Fruit fly (Drosophila melanogaster): ENCODE data around the gene CG1265.
A peak's percentile ranks its signal among the peaks of the same experiment; 100 is the strongest.

Gene CG1265

dm6 chr3L:4227164-4227563, 27.4 kb upstream of the CG1265 start, which contains the start of gene CG46460 (continued):
- TF ChIP-seq Sox102F (GFP tag; optimal IDR thresholded peaks at IDR 0.05) (peak; percentile 26), Eip93F (GFP tag; optimal IDR thresholded peaks at IDR 0.05) (no peak), Smox (GFP tag; optimal IDR thresholded peaks at IDR 0.05) (peak; percentile 8), CG3032 (tag; optimal IDR thresholded peaks at IDR 0.05) (peak; percentile 4), CG11762 (GFP tag; optimal IDR thresholded peaks at IDR 0.05; ENCODE audit: insufficient read depth) (no peak), cyc (GFP tag; optimal IDR thresholded peaks at IDR 0.05) (peak; percentile 25), Lpt (GFP tag; optimal IDR thresholded peaks at IDR 0.05) (no peak)

dm6 chr3L:4228187-4228836, 26.3 kb upstream of the CG1265 start:
- TF ChIP-seq vri (GFP tag; optimal IDR thresholded peaks at IDR 0.05): peak; percentile 88
- peak; percentile 100 for TF ChIP-seq CG15336 (GFP tag; IDR thresholded peaks at IDR 0.05)
- TF ChIP-seq CG10631 (GFP tag; optimal IDR thresholded peaks at IDR 0.05): peak; percentile 99
- TF ChIP-seq CG6276 (GFP tag; optimal IDR thresholded peaks at IDR 0.05): peak; percentile 99
- peak; percentile 99 for TF ChIP-seq CG3919 (GFP tag; optimal IDR thresholded peaks at IDR 0.05)
- peak; percentile 99 for TF ChIP-seq Ets96B (tag; optimal IDR thresholded peaks at IDR 0.05)
- peak; percentile 98 for TF ChIP-seq CG7368 (GFP tag; optimal IDR thresholded peaks at IDR 0.05)
- peak; percentile 99 for TF ChIP-seq CG6808 (GFP tag; optimal IDR thresholded peaks at IDR 0.05)
- peak; percentile 98 for TF ChIP-seq dsx (GFP tag; optimal IDR thresholded peaks at IDR 0.05; ENCODE audit: poor library complexity, severe bottlenecking)
- peak; percentile 91 for TF ChIP-seq Smox (GFP tag; optimal IDR thresholded peaks at IDR 0.05)
- peak; percentile 99 for TF ChIP-seq Eip75B (GFP tag; optimal IDR thresholded peaks at IDR 0.05)
- peak; percentile 97 for TF ChIP-seq Lpt (GFP tag; optimal IDR thresholded peaks at IDR 0.05)
- TF ChIP-seq CG8632 (GFP tag; optimal IDR thresholded peaks at IDR 0.05): peak; percentile 98
- peak; percentile 99 for TF ChIP-seq fd59A (GFP tag; optimal IDR thresholded peaks at IDR 0.05)
- TF ChIP-seq OdsH (GFP tag; optimal IDR thresholded peaks at IDR 0.05): peak; percentile 98
- TF ChIP-seq lz (GFP tag; optimal IDR thresholded peaks at IDR 0.05): peak; percentile 98
- peak; percentile 99 for TF ChIP-seq CG4318 (GFP tag; optimal IDR thresholded peaks at IDR 0.05)
- peak; percentile 100 for TF ChIP-seq CG8119 (GFP tag; IDR thresholded peaks at IDR 0.05)
- peak; percentile 98 for TF ChIP-seq CG9139 (GFP tag; optimal IDR thresholded peaks at IDR 0.05)
- TF ChIP-seq topi (GFP tag; optimal IDR thresholded peaks at IDR 0.05): peak; percentile 98
- peak; percentile 87 for TF ChIP-seq Hr38 (GFP tag; optimal IDR thresholded peaks at IDR 0.05)
- TF ChIP-seq Met (GFP tag; optimal IDR thresholded peaks at IDR 0.05): peak; percentile 97
- peak; percentile 98 for TF ChIP-seq net (GFP tag; optimal IDR thresholded peaks at IDR 0.05)
- peak; percentile 99 for TF ChIP-seq svp (GFP tag)
- TF ChIP-seq CG31627 (GFP tag; optimal IDR thresholded peaks at IDR 0.05): peak; percentile 95
- peak; percentile 99 for TF ChIP-seq spab (GFP tag; optimal IDR thresholded peaks at IDR 0.05)
- TF ChIP-seq CG6854 (GFP tag; optimal IDR thresholded peaks at IDR 0.05): peak; percentile 89
- TF ChIP-seq cyc (GFP tag; optimal IDR thresholded peaks at IDR 0.05): peak; percentile 97
- peak; percentile 97 for TF ChIP-seq Hr39 (GFP tag; optimal IDR thresholded peaks at IDR 0.05)
- TF ChIP-seq Eip93F (GFP tag; optimal IDR thresholded peaks at IDR 0.05): peak; percentile 88
- TF ChIP-seq CG16779 (tag; optimal IDR thresholded peaks at IDR 0.05): peak; percentile 98
- peak; percentile 98 to 99 for TF ChIP-seq ss (GFP tag; optimal IDR thresholded peaks at IDR 0.05)
- TF ChIP-seq dac (GFP tag; optimal IDR thresholded peaks at IDR 0.05): peak; percentile 97
- TF ChIP-seq achi (GFP tag; optimal IDR thresholded peaks at IDR 0.05): peak; percentile 98
- peak; percentile 98 for TF ChIP-seq CG6792 (GFP tag; optimal IDR thresholded peaks at IDR 0.05)
- peak; percentile 97 for TF ChIP-seq CG11762 (GFP tag; optimal IDR thresholded peaks at IDR 0.05; ENCODE audit: insufficient read depth)
- TF ChIP-seq CG6163 (GFP tag; IDR thresholded peaks at IDR 0.05): peak; percentile 99
- TF ChIP-seq fkh (GFP tag; optimal IDR thresholded peaks at IDR 0.05): peak; percentile 61
- peak; percentile 98 for TF ChIP-seq acj6 (GFP tag; optimal IDR thresholded peaks at IDR 0.05)
- peak; percentile 99 for TF ChIP-seq Sox14 (GFP tag; optimal IDR thresholded peaks at IDR 0.05)
- peak; percentile 93 for TF ChIP-seq Sox15 (GFP tag; optimal IDR thresholded peaks at IDR 0.05)
- peak; percentile 97 for TF ChIP-seq CG34406 (GFP tag; optimal IDR thresholded peaks at IDR 0.05)
- TF ChIP-seq Gug (GFP tag; IDR thresholded peaks at IDR 0.05): peak; percentile 99
- peak; percentile 98 for TF ChIP-seq CG11294 (GFP tag; IDR thresholded peaks at IDR 0.05)
- TF ChIP-seq pdm3 (GFP tag; optimal IDR thresholded peaks at IDR 0.05): peak; percentile 98
- TF ChIP-seq Eip78C (GFP tag): peak; percentile 100

All from whole organism, prepupa.